Fruit fly (Drosophila melanogaster) whole organism, prepupa: Measurements from ENCODE around the gene CG2698.

Experiments used
- Blimp-1 ChIP-seq: fragments of 200-800 bp; sonication (Bioruptor generic); optimal IDR thresholded peaks from 3 replicates; lab custom pipeline; 2017; ENCODE audit warnings: missing biosample characterization, missing genetic modification characterization, mild to moderate bottlenecking, moderate library complexity, missing genetic modification reagents
- CG11902 ChIP-seq: fragments of 200-800 bp; sonication (Bioruptor generic); optimal IDR thresholded peaks from 3 replicates; lab custom pipeline; 2016; ENCODE audit warnings: missing biosample characterization, missing genetic modification characterization
- CG34406 ChIP-seq: fragments of 200-800 bp; sonication (Bioruptor generic); optimal IDR thresholded peaks from 3 replicates; lab custom pipeline; 2016; ENCODE audit warnings: missing biosample characterization, missing genetic modification characterization
- CG6808 ChIP-seq: fragments of 200-800 bp; sonication (Bioruptor generic); optimal IDR thresholded peaks from 3 replicates; lab custom pipeline; 2017; ENCODE audit warnings: missing biosample characterization, missing genetic modification characterization, mild to moderate bottlenecking, moderate library complexity, missing genetic modification reagents
- CG7368 ChIP-seq: fragments of 200-800 bp; sonication (Bioruptor generic); optimal IDR thresholded peaks from 3 replicates; lab custom pipeline; 2016; ENCODE audit warnings: missing biosample characterization, missing genetic modification characterization
- Eip75B ChIP-seq: fragments of 200-800 bp; sonication (Bioruptor generic); optimal IDR thresholded peaks from 3 replicates; lab custom pipeline; 2016; ENCODE audit warnings: missing biosample characterization, missing genetic modification characterization
- Ets96B ChIP-seq: fragments of 200-800 bp; optimal IDR thresholded peaks from 2 replicates; lab custom pipeline; 2019; ENCODE audit warnings: missing biosample characterization, mild to moderate bottlenecking, missing genetic modification characterization, moderate library complexity
- Hr39 ChIP-seq: fragments of 200-800 bp; sonication (Bioruptor generic); optimal IDR thresholded peaks from 2 replicates; lab custom pipeline; 2016; ENCODE audit warnings: missing biosample characterization, missing genetic modification characterization
- Hr4 ChIP-seq: fragments of 200-800 bp; sonication (Bioruptor generic); optimal IDR thresholded peaks from 3 replicates; lab custom pipeline; 2016; ENCODE audit warnings: missing biosample characterization, missing genetic modification characterization
- Sox15 ChIP-seq: fragments of 200-800 bp; sonication (Bioruptor generic); optimal IDR thresholded peaks from 3 replicates; lab custom pipeline; 2016; ENCODE audit warnings: missing biosample characterization, missing genetic modification characterization
- eg ChIP-seq: fragments of 200-800 bp; sonication (Bioruptor generic); IDR thresholded peaks from 3 replicates; pipeline ENCODE4 v1.3.6; 2022; ENCODE audit warnings: missing biosample characterization, missing genetic modification characterization
- spab ChIP-seq: fragments of 200-800 bp; sonication (Bioruptor generic); optimal IDR thresholded peaks from 2 replicates; lab custom pipeline; 2017; ENCODE audit warnings: missing biosample characterization, mild to moderate bottlenecking, missing genetic modification characterization, missing genetic modification reagents

- TF ChIP-seq Ets96B (tag; lab: Kevin White, UChicago) (no peak), eg (GFP tag; lab: Robert Waterston, UW) (no peak), Hr39 (no peak), Sox15 (GFP tag; lab: Kevin White, UChicago) (no peak), spab (GFP tag; lab: Kevin White, UChicago) (no peak), CG34406 (GFP tag; lab: Kevin White, UChicago) (no peak), Hr4 (no peak), CG11902 (GFP tag; lab: Kevin White, UChicago) (no peak), CG7368 (no peak), CG6808 (GFP tag; lab: Kevin White, UChicago) (no peak), Eip75B (GFP tag; lab: Kevin White, UChicago) (no peak), Blimp-1 (no peak)
Observed at dm6 chr3R:7961348-7961747, 40.0 kb upstream of the CG2698 start.
